Fruit fly (Drosophila melanogaster) whole organism, prepupa: Measurements from ENCODE around the gene mtTFB2.

Experiments
- CG31627 ChIP-seq: fragments of 200-800 bp; sonication (Bioruptor generic); optimal IDR thresholded peaks from 3 replicates; lab custom pipeline; 2016; ENCODE audit warnings: missing biosample characterization, missing genetic modification characterization
- CG6276 ChIP-seq: fragments of 200-800 bp; sonication (Bioruptor generic); optimal IDR thresholded peaks from 2 replicates; lab custom pipeline; 2017; ENCODE audit warnings: missing biosample characterization, mild to moderate bottlenecking, missing genetic modification characterization
- CG6854 ChIP-seq: fragments of 200-800 bp; sonication (Bioruptor generic); optimal IDR thresholded peaks from 2 replicates; lab custom pipeline; 2017; ENCODE audit warnings: missing biosample characterization, mild to moderate bottlenecking, missing genetic modification characterization
- achi ChIP-seq: fragments of 200-800 bp; sonication (Bioruptor generic); optimal IDR thresholded peaks from 3 replicates; lab custom pipeline; 2016; ENCODE audit warnings: missing biosample characterization, missing genetic modification characterization

The mtTFB2 gene

DNA sequence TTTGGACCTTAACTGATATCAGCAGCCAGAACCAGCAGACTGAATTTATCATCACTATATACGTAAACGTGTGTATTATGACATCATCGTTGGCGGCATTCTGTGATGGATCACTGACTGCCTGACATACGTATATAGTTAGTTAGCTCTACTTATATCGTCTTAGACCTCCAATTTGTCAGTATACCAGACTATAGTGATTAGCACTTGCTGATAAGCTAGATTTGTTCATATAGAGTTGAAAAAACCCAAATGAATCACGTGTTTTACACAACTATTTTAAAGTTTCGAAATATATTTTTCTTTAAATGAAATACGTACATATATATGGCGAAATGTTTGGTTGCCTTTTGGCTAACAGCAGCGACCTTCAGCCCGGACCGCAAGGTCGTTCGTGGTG is 50.4 kb downstream of the mtTFB2 start:
- TF ChIP-seq CG31627 (GFP tag; lab: Kevin White, UChicago) (no peak), CG6854 (GFP tag; lab: Kevin White, UChicago) (no peak), CG6276 (GFP tag; lab: Kevin White, UChicago) (no peak), achi (GFP tag; lab: Kevin White, UChicago) (no peak)
